Worm (Caenorhabditis elegans) whole organism, young adult: ENCODE data around the gene lipl-7.

Source experiments
- B0019.2 ChIP-seq: fragments of 200-800 bp; sonication (Bioruptor generic); conservative IDR thresholded peaks from 2 replicates; pipeline ENCODE4 v1.3.6; 2022; ENCODE audit warnings: missing genetic modification reagents, missing genetic modification characterization, missing compliant biosample characterization
- B0261.1 ChIP-seq: sonication (generic microtip); optimal IDR thresholded peaks from 2 replicates; lab custom pipeline; 2016; ENCODE audit warnings: mild to moderate bottlenecking, missing genetic modification characterization, moderate library complexity, missing compliant biosample characterization
- B0336.3 ChIP-seq: fragments of 200-800 bp; sonication (Bioruptor generic); IDR thresholded peaks from 2 replicates; pipeline ENCODE4 v1.3.6; 2022; ENCODE audit warnings: missing genetic modification characterization, missing compliant biosample characterization
- C17E4.6 ChIP-seq: fragments of 200-800 bp; sonication (Bioruptor generic); IDR thresholded peaks from 2 replicates; pipeline ENCODE4 v1.3.6; 2022; ENCODE audit warnings: missing genetic modification reagents, missing genetic modification characterization, missing compliant biosample characterization
- F22D6.2 ChIP-seq: sonication (generic microtip); optimal IDR thresholded peaks from 2 replicates; lab custom pipeline; 2016; ENCODE audit warnings: mild to moderate bottlenecking, missing genetic modification characterization, missing compliant biosample characterization
- F33H1.4 ChIP-seq: fragments of 200-800 bp; sonication (Bioruptor generic); IDR thresholded peaks from 2 replicates; pipeline ENCODE4 v1.3.6; 2022; ENCODE audit warnings: missing genetic modification reagents, missing genetic modification characterization, missing compliant biosample characterization
- F39B2.1 ChIP-seq: fragments of 200-800 bp; sonication (Bioruptor generic); IDR thresholded peaks from 2 replicates; pipeline ENCODE4 v1.3.6; 2022; ENCODE audit warnings: missing genetic modification reagents, missing genetic modification characterization, missing compliant biosample characterization
- K12H6.12 ChIP-seq: fragments of 200-800 bp; sonication (Bioruptor generic); optimal IDR thresholded peaks from 2 replicates; lab custom pipeline; 2018; ENCODE audit warnings: mild to moderate bottlenecking, missing genetic modification characterization, missing compliant biosample characterization
- Y53F4B.3 ChIP-seq: fragments of 200-800 bp; sonication (Bioruptor generic); IDR thresholded peaks from 2 replicates; pipeline ENCODE4 v1.3.6; 2022; ENCODE audit warnings: missing genetic modification reagents, missing genetic modification characterization, missing compliant biosample characterization
- Y53G8AR.9 ChIP-seq: fragments of 200-800 bp; sonication (Bioruptor generic); conservative IDR thresholded peaks from 2 replicates; pipeline ENCODE4 v1.3.6; 2022; ENCODE audit warnings: missing genetic modification reagents, missing genetic modification characterization, missing compliant biosample characterization
- Y56A3A.18 ChIP-seq: fragments of 200-800 bp; sonication (Bioruptor generic); IDR thresholded peaks from 2 replicates; pipeline ENCODE4 v1.3.6; 2022; ENCODE audit warnings: missing genetic modification reagents, missing genetic modification characterization, missing compliant biosample characterization
- Y95B8A.8 ChIP-seq: fragments of 200-800 bp; sonication (Bioruptor generic); IDR thresholded peaks from 2 replicates; pipeline ENCODE4 v1.3.6; 2022; ENCODE audit warnings: missing genetic modification reagents, missing genetic modification characterization, missing compliant biosample characterization
- bed-1 ChIP-seq: fragments of 200-800 bp; sonication (Bioruptor generic); IDR thresholded peaks from 2 replicates; pipeline ENCODE4 v1.3.6; 2022; ENCODE audit warnings: missing genetic modification reagents, missing genetic modification characterization, missing compliant biosample characterization
- chd-7 ChIP-seq: sonication (generic microtip); optimal IDR thresholded peaks from 2 replicates; lab custom pipeline; 2016; ENCODE audit warnings: mild to moderate bottlenecking, missing genetic modification characterization, moderate library complexity, missing compliant biosample characterization
- egl-18 ChIP-seq: fragments of 200-800 bp; sonication (Bioruptor generic); IDR thresholded peaks from 2 replicates; pipeline ENCODE4 v1.3.6; 2022; ENCODE audit warnings: missing genetic modification reagents, missing genetic modification characterization, missing compliant biosample characterization
- gei-17 ChIP-seq: fragments of 200-800 bp; sonication (Bioruptor generic); optimal IDR thresholded peaks from 2 replicates; lab custom pipeline; 2018; ENCODE audit warnings: mild to moderate bottlenecking, missing genetic modification characterization, missing compliant biosample characterization
- him-1 ChIP-seq: sonication (generic microtip); optimal IDR thresholded peaks from 2 replicates; lab custom pipeline; 2016; ENCODE audit warnings: missing genotype, missing genetic modification reagents, missing genetic modification characterization, missing compliant biosample characterization
- hmg-1.2 ChIP-seq: fragments of 200-800 bp; sonication (Bioruptor generic); IDR thresholded peaks from 2 replicates; pipeline ENCODE4 v1.3.6; 2022; ENCODE audit warnings: missing genetic modification reagents, missing genetic modification characterization, missing compliant biosample characterization
- hmg-20 ChIP-seq: fragments of 200-800 bp; sonication (Bioruptor generic); IDR thresholded peaks from 2 replicates; pipeline ENCODE4 v1.3.6; 2022; ENCODE audit warnings: missing genetic modification reagents, missing genetic modification characterization, missing compliant biosample characterization
- hsf-1 ChIP-seq: fragments of 200-800 bp; sonication (Bioruptor generic); IDR thresholded peaks from 2 replicates; pipeline ENCODE4 v1.3.6; 2022; ENCODE audit warnings: missing genetic modification reagents, missing genetic modification characterization, missing compliant biosample characterization
- lin-26 ChIP-seq: fragments of 200-800 bp; sonication (Bioruptor generic); IDR thresholded peaks from 2 replicates; pipeline ENCODE4 v1.3.6; 2022; ENCODE audit warnings: missing genetic modification reagents, missing genetic modification characterization, missing compliant biosample characterization
- lin-40 ChIP-seq: sonication (generic microtip); optimal IDR thresholded peaks from 2 replicates; lab custom pipeline; 2016; ENCODE audit warnings: missing genetic modification characterization, mild to moderate bottlenecking, missing compliant biosample characterization, missing genotype, missing genetic modification reagents
- lir-1 ChIP-seq: fragments of 200-800 bp; sonication (Bioruptor generic); conservative IDR thresholded peaks from 2 replicates; pipeline ENCODE4 v1.3.6; 2022; ENCODE audit warnings: missing genetic modification reagents, missing genetic modification characterization, missing compliant biosample characterization
- lsl-1 ChIP-seq: fragments of 200-800 bp; sonication (Bioruptor generic); optimal IDR thresholded peaks from 2 replicates; lab custom pipeline; 2018; ENCODE audit warnings: mild to moderate bottlenecking, missing genetic modification characterization, moderate library complexity, missing compliant biosample characterization
- madf-8 ChIP-seq: fragments of 200-800 bp; sonication (Bioruptor generic); conservative IDR thresholded peaks from 2 replicates; pipeline ENCODE4 v1.3.6; 2022; ENCODE audit warnings: missing genetic modification reagents, missing genetic modification characterization, missing compliant biosample characterization
- mes-4 ChIP-seq: sonication (generic microtip); optimal IDR thresholded peaks from 2 replicates; lab custom pipeline; 2016; ENCODE audit warnings: missing genotype, missing genetic modification characterization, missing compliant biosample characterization
- nfya-1 ChIP-seq: sonication (generic microtip); optimal IDR thresholded peaks from 2 replicates; lab custom pipeline; 2017; ENCODE audit warnings: antibody characterized with exemption, missing compliant biosample characterization, missing genetic modification characterization, borderline replicate concordance; ENCODE audit not compliant: insufficient read depth
- nfya-2 ChIP-seq: fragments of 200-800 bp; sonication (Bioruptor generic); IDR thresholded peaks from 2 replicates; pipeline ENCODE4 v1.3.6; 2022; ENCODE audit warnings: missing genetic modification reagents, missing genetic modification characterization, missing compliant biosample characterization
- nhr-179 ChIP-seq: sonication (generic microtip); optimal IDR thresholded peaks from 2 replicates; lab custom pipeline; 2016; ENCODE audit warnings: mild to moderate bottlenecking, missing genetic modification characterization, missing compliant biosample characterization
- nhr-90 ChIP-seq: sonication (generic microtip); optimal IDR thresholded peaks from 2 replicates; lab custom pipeline; 2016; ENCODE audit warnings: missing genotype, mild to moderate bottlenecking, missing genetic modification characterization, missing compliant biosample characterization
- pha-4 ChIP-seq: fragments of 150-350 bp; sonication (generic microtip); optimal IDR thresholded peaks from 2 replicates; lab custom pipeline; 2014; ENCODE audit warnings: missing biosample characterization, missing genetic modification reagents, missing genetic modification characterization
- rcor-1 ChIP-seq: fragments of 200-800 bp; sonication (Bioruptor generic); IDR thresholded peaks from 2 replicates; pipeline ENCODE4 v1.3.6; 2022; ENCODE audit warnings: missing genetic modification reagents, missing genetic modification characterization, missing compliant biosample characterization
- rec-8 ChIP-seq, 2 experiments: sonication (generic microtip); optimal IDR thresholded peaks; 2 replicates each; lab custom pipeline; 2016; ENCODE audit warnings: mild to moderate bottlenecking in 2 of 2, missing genetic modification characterization in 2 of 2, missing genetic modification reagents in 2 of 2, missing genotype in 2 of 2, missing biosample characterization in 1 of 2, missing compliant biosample characterization in 1 of 2, moderate library complexity in 1 of 2
- repo-1 ChIP-seq: sonication (generic microtip); optimal IDR thresholded peaks from 2 replicates; lab custom pipeline; 2017; ENCODE audit warnings: mild to moderate bottlenecking, missing genetic modification characterization, missing compliant biosample characterization
- sea-2 ChIP-seq: fragments of 200-800 bp; sonication (Bioruptor generic); IDR thresholded peaks from 2 replicates; pipeline ENCODE4 v1.3.6; 2022; ENCODE audit warnings: missing genetic modification characterization, missing compliant biosample characterization
- snpc-1.3 ChIP-seq: sonication (generic microtip); optimal IDR thresholded peaks from 2 replicates; lab custom pipeline; 2017; ENCODE audit warnings: missing genetic modification characterization, mild to moderate bottlenecking, missing compliant biosample characterization, antibody characterized with exemption, moderate library complexity, missing genotype, missing genetic modification reagents; ENCODE audit not compliant: insufficient read depth
- tlf-1 ChIP-seq: fragments of 200-800 bp; sonication (Bioruptor generic); optimal IDR thresholded peaks from 2 replicates; lab custom pipeline; 2018; ENCODE audit warnings: mild to moderate bottlenecking, missing genetic modification characterization, missing compliant biosample characterization
- unc-62 ChIP-seq: fragments of 150-350 bp; optimal IDR thresholded peaks from 2 replicates; lab custom pipeline; 2014; ENCODE audit warnings: missing biosample characterization, missing genetic modification reagents, missing genetic modification characterization
- zim-3 ChIP-seq: sonication (generic microtip); optimal IDR thresholded peaks from 2 replicates; lab custom pipeline; 2017; ENCODE audit warnings: mild to moderate bottlenecking, missing genetic modification characterization, moderate library complexity, missing compliant biosample characterization
- ztf-18 ChIP-seq: sonication (generic microtip); optimal IDR thresholded peaks from 2 replicates; lab custom pipeline; 2016; ENCODE audit warnings: missing genotype, mild to moderate bottlenecking, missing genetic modification characterization, missing compliant biosample characterization
- ztf-25 ChIP-seq: fragments of 200-800 bp; sonication (Bioruptor generic); IDR thresholded peaks from 2 replicates; pipeline ENCODE4 v1.3.6; 2022; ENCODE audit warnings: missing genetic modification reagents, missing genetic modification characterization, missing compliant biosample characterization
- ztf-3 ChIP-seq: fragments of 200-800 bp; sonication (Bioruptor generic); optimal IDR thresholded peaks from 2 replicates; lab custom pipeline; 2018; ENCODE audit warnings: mild to moderate bottlenecking, missing genetic modification characterization, missing compliant biosample characterization
- ztf-6 ChIP-seq: fragments of 200-800 bp; sonication (Bioruptor generic); IDR thresholded peaks from 2 replicates; pipeline ENCODE4 v1.3.6; 2022; ENCODE audit warnings: missing genetic modification reagents, missing genetic modification characterization, missing compliant biosample characterization

The lipl-7 gene

DNA sequence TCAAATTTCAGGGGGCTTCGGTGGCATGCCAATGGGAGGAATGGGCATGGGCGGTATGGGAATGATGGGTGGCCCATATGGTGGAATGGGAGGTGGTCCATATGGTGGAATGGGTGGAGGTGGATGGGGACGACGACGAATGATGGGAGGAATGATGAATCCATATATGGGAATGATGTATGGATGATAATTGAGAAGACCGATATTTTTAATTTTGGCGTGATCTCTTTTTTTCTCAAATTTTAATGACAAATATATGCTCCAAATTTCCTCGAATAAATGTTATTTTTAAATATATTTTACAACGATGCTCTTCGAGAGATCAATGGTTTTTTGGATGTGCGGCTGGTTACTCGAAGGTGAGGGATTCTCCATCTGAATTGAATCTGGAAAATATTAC, 36.1 kb upstream of the lipl-7 start, which contains the start of gene Y43C5A.4:
Gene Y43C5A.4, plus strand, starts transcription at position 301 of the 400 bp plus-strand sequence.
- TF ChIP-seq rcor-1 (GFP tag; lab: Robert Waterston, UW) (no peak), nfya-1 (no peak), madf-8 (no peak), Y53F4B.3 (GFP tag; lab: Robert Waterston, UW) (no peak), chd-7 (tag; lab: Kevin White, UChicago) (no peak)

ce11 chrIV:10276960-10277359, 35.3 kb upstream of the lipl-7 start, which contains the start of gene Y43C5A.7:
TSS of gene Y43C5A.7 (plus strand) at chrIV:10277260.
- TF ChIP-seq chd-7 (tag; lab: Kevin White, UChicago) (no peak), repo-1 (tag; lab: Kevin White, UChicago) (no peak), rec-8 (tag; optimal IDR thresholded peaks at IDR 0.05; lab: Kevin White, UChicago) (no peak), snpc-1.3 (no peak), ztf-3 (GFP tag; lab: Kevin White, UChicago) (no peak), ztf-25 (GFP tag; lab: Robert Waterston, UW) (no peak), unc-62 (GFP tag; lab: Kevin White, UChicago) (no peak), nhr-179 (tag; lab: Kevin White, UChicago) (no peak), zim-3 (no peak), Y95B8A.8 (no peak), B0019.2 (no peak), B0261.1 (tag; lab: Kevin White, UChicago) (no peak), F22D6.2 (tag; lab: Kevin White, UChicago) (no peak), B0336.3 (GFP tag; lab: Robert Waterston, UW) (no peak)

ce11 chrIV:10275050-10275449, 33.4 kb upstream of the lipl-7 start:
- TF ChIP-seq Y95B8A.8 (no peak), tlf-1 (no peak), ztf-6 (GFP tag; lab: Robert Waterston, UW) (no peak), him-1 (no peak)

DNA sequence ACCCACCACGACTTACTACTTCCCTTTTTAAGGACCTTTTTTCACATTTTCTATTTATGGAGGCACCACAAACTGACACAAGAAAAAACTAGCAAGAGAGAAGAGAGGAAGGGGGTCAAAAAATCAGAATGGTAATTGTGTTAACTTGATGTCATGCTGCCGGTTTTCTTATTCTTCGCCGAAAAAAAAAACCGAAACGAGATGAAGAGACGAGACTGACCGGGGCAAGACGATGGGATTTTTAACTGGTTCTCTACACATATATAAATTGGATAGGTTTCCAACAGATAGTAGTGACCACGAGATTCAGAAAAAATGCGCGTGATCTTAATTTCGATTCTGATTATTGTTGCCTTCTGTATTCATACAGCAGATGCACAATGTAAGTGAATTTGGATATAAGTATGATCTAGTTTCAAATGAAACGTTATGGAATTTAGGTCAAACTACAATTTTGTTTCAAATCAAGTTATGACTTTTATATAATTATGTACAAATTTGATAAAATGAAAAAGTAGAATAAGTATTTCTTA, 32.2 kb upstream of the lipl-7 start, which contains the start of gene Y43C5A.3:
Gene Y43C5A.3, plus strand, starts transcription at position 256 of the 533 bp plus-strand sequence.
- TF ChIP-seq lin-26 (GFP tag; lab: Robert Waterston, UW) (no peak), hsf-1 (GFP tag; lab: Robert Waterston, UW) (no peak), lsl-1 (GFP tag; lab: Kevin White, UChicago) (no peak), ztf-25 (GFP tag; lab: Robert Waterston, UW) (no peak), lin-40 (tag; lab: Kevin White, UChicago) (no peak), lir-1 (no peak), hmg-20 (GFP tag; lab: Robert Waterston, UW) (no peak), Y95B8A.8 (no peak), ztf-6 (GFP tag; lab: Robert Waterston, UW) (no peak), Y56A3A.18 (no peak), nfya-2 (no peak), ztf-18 (tag; lab: Kevin White, UChicago) (no peak), F39B2.1 (GFP tag; lab: Robert Waterston, UW) (no peak)

- TF ChIP-seq C17E4.6 = no peak
- TF ChIP-seq nhr-90 (tag; lab: Kevin White, UChicago) = no peak
- TF ChIP-seq egl-18 (GFP tag; lab: Robert Waterston, UW) = no peak
- no peak for TF ChIP-seq Y53G8AR.9 (GFP tag; lab: Robert Waterston, UW)
- TF ChIP-seq nfya-1 = no peak
- no peak for TF ChIP-seq hmg-1.2 (GFP tag; lab: Robert Waterston, UW)
- no peak for TF ChIP-seq K12H6.12 (tag; lab: Kevin White, UChicago)
- no peak for TF ChIP-seq lin-26 (GFP tag; lab: Robert Waterston, UW)
- no peak for TF ChIP-seq F33H1.4 (GFP tag; lab: Robert Waterston, UW)
- no peak for TF ChIP-seq sea-2 (GFP tag; lab: Robert Waterston, UW)
- no peak for TF ChIP-seq pha-4 (tag; lab: Kevin White, UChicago)
- no peak for TF ChIP-seq mes-4 (tag; lab: Kevin White, UChicago)
- no peak for TF ChIP-seq repo-1 (tag; lab: Kevin White, UChicago)
- TF ChIP-seq chd-7 (tag; lab: Kevin White, UChicago) = no peak
- TF ChIP-seq bed-1 (GFP tag; lab: Robert Waterston, UW) = no peak
- no peak for TF ChIP-seq gei-17 (GFP tag; lab: Kevin White, UChicago)
These were observed 31.7 kb upstream of the lipl-7 start for ce11 chrIV:10273360-10273759.
